Fruit fly (Drosophila melanogaster) whole organism, embryonic: ENCODE data around the gene ND-30.
A peak's percentile ranks its signal among the peaks of the same experiment; 100 is the strongest.

Source experiments
- BEAF-32 ChIP-seq: fragments of 200-800 bp; sonication (Bioruptor generic); optimal IDR thresholded peaks from 3 replicates; lab custom pipeline; 2017; ENCODE audit warnings: missing biosample characterization, missing genetic modification characterization, mild to moderate bottlenecking, moderate library complexity, missing genetic modification reagents
- CG10431 ChIP-seq: fragments of 200-800 bp; sonication (Bioruptor generic); optimal IDR thresholded peaks from 3 replicates; lab custom pipeline; 2018; ENCODE audit warnings: missing biosample characterization, mild to moderate bottlenecking, missing genetic modification characterization
- CG10462 ChIP-seq: fragments of 200-800 bp; sonication (Bioruptor generic); optimal IDR thresholded peaks from 2 replicates; lab custom pipeline; 2016; ENCODE audit warnings: missing biosample characterization, missing genetic modification characterization
- CG10654 ChIP-seq: fragments of 200-800 bp; sonication (Bioruptor generic); optimal IDR thresholded peaks from 2 replicates; lab custom pipeline; 2016; ENCODE audit warnings: missing biosample characterization, missing genetic modification characterization
- CG12104 ChIP-seq: fragments of 200-800 bp; sonication (Bioruptor generic); optimal IDR thresholded peaks from 3 replicates; lab custom pipeline; 2016; ENCODE audit warnings: missing biosample characterization, missing genetic modification characterization
- CG12219 ChIP-seq: fragments of 200-800 bp; sonication (Bioruptor generic); optimal IDR thresholded peaks from 3 replicates; lab custom pipeline; 2018; ENCODE audit warnings: missing biosample characterization, mild to moderate bottlenecking, missing genetic modification characterization
- CG15696 ChIP-seq: fragments of 200-800 bp; sonication (Bioruptor generic); optimal IDR thresholded peaks from 2 replicates; lab custom pipeline; 2019; ENCODE audit warnings: missing biosample characterization, mild to moderate bottlenecking, missing genetic modification characterization, moderate library complexity
- CG17359 ChIP-seq: fragments of 200-800 bp; sonication (Bioruptor generic); optimal IDR thresholded peaks from 3 replicates; lab custom pipeline; 2018; ENCODE audit warnings: missing biosample characterization, mild to moderate bottlenecking, missing genetic modification characterization, moderate library complexity
- CG17568 ChIP-seq: fragments of 200-800 bp; sonication (Bioruptor generic); optimal IDR thresholded peaks from 2 replicates; lab custom pipeline; 2018; ENCODE audit warnings: missing biosample characterization, mild to moderate bottlenecking, missing genetic modification characterization, moderate library complexity
- CG3065 ChIP-seq: fragments of 200-800 bp; sonication (Bioruptor generic); optimal IDR thresholded peaks from 2 replicates; lab custom pipeline; 2016; ENCODE audit warnings: missing biosample characterization, missing genetic modification characterization
- CG43689 ChIP-seq: fragments of 200-800 bp; sonication (Bioruptor generic); IDR thresholded peaks from 2 replicates; pipeline ENCODE4 v1.3.6; 2022; ENCODE audit warnings: missing biosample characterization, missing genetic modification characterization
- CG4820 ChIP-seq: fragments of 200-800 bp; sonication (Bioruptor generic); optimal IDR thresholded peaks from 3 replicates; lab custom pipeline; 2016; ENCODE audit warnings: missing biosample characterization, missing genetic modification characterization
- CG6254 ChIP-seq: fragments of 200-800 bp; sonication (Bioruptor generic); optimal IDR thresholded peaks from 3 replicates; lab custom pipeline; 2017; ENCODE audit warnings: mild to moderate bottlenecking, missing biosample characterization, missing genetic modification reagents, missing genetic modification characterization
- CG6689 ChIP-seq: fragments of 200-800 bp; sonication (Bioruptor generic); IDR thresholded peaks from 2 replicates; pipeline ENCODE4 v1.3.6; 2022; ENCODE audit warnings: missing biosample characterization, missing genetic modification characterization
- CG7271 ChIP-seq: fragments of 200-800 bp; sonication (Bioruptor generic); optimal IDR thresholded peaks from 2 replicates; lab custom pipeline; 2018; ENCODE audit warnings: missing biosample characterization, mild to moderate bottlenecking, missing genetic modification characterization, moderate library complexity
- CG8089 ChIP-seq: fragments of 200-800 bp; sonication (Bioruptor generic); optimal IDR thresholded peaks from 3 replicates; lab custom pipeline; 2016; ENCODE audit warnings: missing biosample characterization, missing genetic modification characterization
- CG8388 ChIP-seq: fragments of 200-800 bp; sonication (Bioruptor generic); optimal IDR thresholded peaks from 2 replicates; lab custom pipeline; 2019; ENCODE audit warnings: missing biosample characterization, mild to moderate bottlenecking, missing genetic modification characterization, moderate library complexity
- CG9876 ChIP-seq: fragments of 200-800 bp; sonication (Bioruptor generic); optimal IDR thresholded peaks from 2 replicates; lab custom pipeline; 2016; ENCODE audit warnings: missing biosample characterization, missing genetic modification characterization
- CHES-1-like ChIP-seq: fragments of 200-800 bp; sonication (Bioruptor generic); optimal IDR thresholded peaks from 2 replicates; lab custom pipeline; 2016; ENCODE audit warnings: missing biosample characterization, missing genetic modification characterization
- D19B ChIP-seq: fragments of 200-800 bp; sonication (Bioruptor generic); optimal IDR thresholded peaks from 2 replicates; lab custom pipeline; 2017; ENCODE audit warnings: missing biosample characterization, mild to moderate bottlenecking, missing genetic modification characterization
- Hand ChIP-seq: fragments of 200-800 bp; sonication (Bioruptor generic); optimal IDR thresholded peaks from 2 replicates; lab custom pipeline; 2017; ENCODE audit warnings: mild to moderate bottlenecking, missing biosample characterization, missing genetic modification reagents, missing genetic modification characterization
- HmgD ChIP-seq: fragments of 200-800 bp; sonication (Bioruptor generic); optimal IDR thresholded peaks from 3 replicates; lab custom pipeline; 2016; ENCODE audit warnings: missing biosample characterization, missing genetic modification characterization
- Hr78 ChIP-seq, 2 experiments: fragments of 200-800 bp in 1 of 2; fragments of >200 bp in 1 of 2; sonication (Bioruptor generic) in 1 of 2; optimal IDR thresholded peaks; 2 replicates each; lab custom pipeline; 2017 to 2019; ENCODE audit warnings: missing biosample characterization in 2 of 2, missing genetic modification characterization in 2 of 2, mild to moderate bottlenecking in 1 of 2, moderate library complexity in 1 of 2
- Mes4 ChIP-seq: fragments of 200-800 bp; sonication (Bioruptor generic); optimal IDR thresholded peaks from 2 replicates; lab custom pipeline; 2016; ENCODE audit warnings: missing biosample characterization, missing genetic modification characterization
- Mrtf ChIP-seq: fragments of 200-800 bp; sonication (Bioruptor generic); IDR thresholded peaks from 3 replicates; pipeline ENCODE4 v1.3.6; 2022; ENCODE audit warnings: missing biosample characterization, missing genetic modification characterization
- Ravus ChIP-seq: fragments of 200-800 bp; sonication (Bioruptor generic); IDR thresholded peaks from 2 replicates; pipeline ENCODE4 v1.3.6; 2022; ENCODE audit warnings: missing biosample characterization, missing genetic modification characterization
- Sry-β ChIP-seq: fragments of 200-800 bp; sonication (Bioruptor generic); optimal IDR thresholded peaks from 2 replicates; lab custom pipeline; 2018; ENCODE audit warnings: missing biosample characterization, mild to moderate bottlenecking, missing genetic modification characterization, moderate library complexity
- Usf ChIP-seq: fragments of 200-800 bp; sonication (Bioruptor generic); optimal IDR thresholded peaks from 2 replicates; lab custom pipeline; 2017; ENCODE audit warnings: missing genotype, missing biosample characterization, missing genetic modification characterization
- az2 ChIP-seq: fragments of 200-800 bp; sonication (Bioruptor generic); optimal IDR thresholded peaks from 3 replicates; lab custom pipeline; 2016; ENCODE audit warnings: missing biosample characterization, missing genetic modification characterization
- bbx ChIP-seq: fragments of 200-800 bp; sonication (Bioruptor generic); IDR thresholded peaks from 2 replicates; pipeline ENCODE4 v1.3.6; 2022; ENCODE audit warnings: missing biosample characterization, missing genetic modification characterization; ENCODE audit not compliant: partially characterized antibody
- bowl ChIP-seq: fragments of 200-800 bp; sonication (Bioruptor generic); IDR thresholded peaks from 2 replicates; pipeline ENCODE4 v1.3.6; 2022; ENCODE audit warnings: missing biosample characterization, missing genetic modification characterization
- danr ChIP-seq: fragments of 200-800 bp; sonication (Bioruptor generic); IDR thresholded peaks from 2 replicates; pipeline ENCODE4 v1.3.6; 2022; ENCODE audit warnings: missing biosample characterization, missing genetic modification characterization
- dimm ChIP-seq: fragments of 200-800 bp; sonication (Bioruptor generic); IDR thresholded peaks from 2 replicates; pipeline ENCODE4 v1.3.6; 2022; ENCODE audit warnings: missing biosample characterization, missing genetic modification characterization
- disco-r ChIP-seq: fragments of 200-800 bp; sonication (Bioruptor generic); optimal IDR thresholded peaks from 2 replicates; lab custom pipeline; 2016; ENCODE audit warnings: missing biosample characterization, missing genetic modification characterization
- h ChIP-seq: fragments of >200 bp; optimal IDR thresholded peaks from 2 replicates; lab custom pipeline; 2017
- her ChIP-seq: fragments of 200-800 bp; sonication (Bioruptor generic); optimal IDR thresholded peaks from 2 replicates; lab custom pipeline; 2016; ENCODE audit warnings: missing biosample characterization, missing genetic modification characterization
- jumu ChIP-seq: fragments of 200-800 bp; sonication (Bioruptor generic); optimal IDR thresholded peaks from 3 replicates; lab custom pipeline; 2016; ENCODE audit warnings: missing biosample characterization, missing genetic modification characterization
- ken ChIP-seq: fragments of 200-800 bp; sonication (Bioruptor generic); IDR thresholded peaks from 3 replicates; pipeline ENCODE4 v1.3.6; 2022; ENCODE audit warnings: missing biosample characterization, missing genetic modification characterization
- kni ChIP-seq: fragments of 200-800 bp; sonication (Bioruptor generic); optimal IDR thresholded peaks from 3 replicates; lab custom pipeline; 2017; ENCODE audit warnings: mild to moderate bottlenecking, missing biosample characterization, missing genetic modification reagents, missing genetic modification characterization
- mirr ChIP-seq: fragments of 200-800 bp; sonication (Bioruptor generic); optimal IDR thresholded peaks from 3 replicates; lab custom pipeline; 2018; ENCODE audit warnings: missing biosample characterization, mild to moderate bottlenecking, missing genetic modification characterization
- pho ChIP-seq: fragments of 200-800 bp; sonication (Bioruptor generic); optimal IDR thresholded peaks from 2 replicates; lab custom pipeline; 2016; ENCODE audit warnings: missing biosample characterization, missing genetic modification characterization
- psq ChIP-seq: fragments of 200-800 bp; sonication (Bioruptor generic); optimal IDR thresholded peaks from 2 replicates; lab custom pipeline; 2017; ENCODE audit warnings: missing biosample characterization, missing genetic modification characterization
- rib ChIP-seq: fragments of 200-800 bp; sonication (Bioruptor generic); IDR thresholded peaks from 2 replicates; pipeline ENCODE4 v1.3.6; 2022; ENCODE audit warnings: missing biosample characterization, missing genetic modification characterization
- ro ChIP-seq: fragments of 200-800 bp; sonication (Bioruptor generic); IDR thresholded peaks from 2 replicates; pipeline ENCODE4 v1.3.6; 2022; ENCODE audit warnings: missing biosample characterization, missing genetic modification characterization
- sens ChIP-seq: fragments of 200-800 bp; sonication (Bioruptor generic); peaks from one replicate; lab custom pipeline; 2016; ENCODE audit warnings: missing biosample characterization, missing genetic modification characterization
- seq ChIP-seq: fragments of 200-800 bp; sonication (Bioruptor generic); IDR thresholded peaks from 2 replicates; pipeline ENCODE4 v1.3.6; 2022; ENCODE audit warnings: missing biosample characterization, missing genetic modification characterization
- sima ChIP-seq: fragments of 200-800 bp; sonication (Bioruptor generic); optimal IDR thresholded peaks from 2 replicates; lab custom pipeline; 2016; ENCODE audit warnings: missing biosample characterization, missing genetic modification characterization
- toy ChIP-seq: fragments of 200-800 bp; sonication (Bioruptor generic); IDR thresholded peaks from 2 replicates; pipeline ENCODE4 v1.3.6; 2022; ENCODE audit warnings: missing biosample characterization, missing genetic modification characterization
- vnd ChIP-seq: fragments of 200-800 bp; sonication (Bioruptor generic); IDR thresholded peaks from 3 replicates; pipeline ENCODE4 v1.3.6; 2022; ENCODE audit warnings: missing biosample characterization, missing genetic modification characterization; ENCODE audit not compliant: partially characterized antibody
- zen ChIP-seq: fragments of 200-800 bp; sonication (Bioruptor generic); optimal IDR thresholded peaks from 3 replicates; lab custom pipeline; 2018; ENCODE audit warnings: missing biosample characterization, mild to moderate bottlenecking, missing genetic modification characterization, moderate library complexity

Gene ND-30

dm6 chr3L:3148125-3149059 is 11.0 kb downstream of the ND-30 start, which contains the start of the genes Usp5 and BtbVII (continued):
- peak; percentile 34 for TF ChIP-seq CG17359 (tag; lab: Kevin White, UChicago)
- TF ChIP-seq CG12219 (GFP tag; lab: Kevin White, UChicago), result peak; percentile 44
- no peak for TF ChIP-seq bowl (GFP tag; lab: Robert Waterston, UW)
- TF ChIP-seq CG15696 (tag; lab: Kevin White, UChicago), result peak; percentile 41
- no peak for TF ChIP-seq D19B
- TF ChIP-seq az2 (GFP tag; lab: Kevin White, UChicago), result peak; percentile 64
- TF ChIP-seq dimm (GFP tag; lab: Robert Waterston, UW), result no peak
- TF ChIP-seq Mrtf (GFP tag; lab: Robert Waterston, UW), result peak; percentile 57; the same call in 1 of the 3 replicates
- no peak for TF ChIP-seq CG12104 (GFP tag; lab: Kevin White, UChicago)
- peak; percentile 9 for TF ChIP-seq Mes4 (GFP tag; lab: Kevin White, UChicago)
- peak; percentile 12 for TF ChIP-seq kni (GFP tag; lab: Kevin White, UChicago)
- TF ChIP-seq CG8388 (GFP tag; lab: Kevin White, UChicago), result peak; percentile 17
- TF ChIP-seq CG10654 (GFP tag; lab: Kevin White, UChicago), result peak; percentile 39
- TF ChIP-seq CG10431, result no peak
- TF ChIP-seq CG43689, result no peak
- peak; percentile 96 for TF ChIP-seq vnd (GFP tag; lab: Robert Waterston, UW)
- peak; percentile 57 for TF ChIP-seq pho (GFP tag; lab: Kevin White, UChicago)
- no peak for TF ChIP-seq Sry-β (GFP tag; lab: Kevin White, UChicago)
- TF ChIP-seq CG10462 (GFP tag; lab: Kevin White, UChicago), result peak; percentile 46
- TF ChIP-seq BEAF-32 (GFP tag; lab: Kevin White, UChicago), result peak; percentile 95
- no peak for TF ChIP-seq CG17568 (GFP tag; lab: Kevin White, UChicago)
- TF ChIP-seq CG6254 (GFP tag; lab: Kevin White, UChicago), result no peak
- TF ChIP-seq CG8089 (GFP tag; lab: Kevin White, UChicago), result peak; percentile 1
- peak; percentile 61 for TF ChIP-seq CG3065 (GFP tag; lab: Kevin White, UChicago)
- TF ChIP-seq Usf (GFP tag; lab: Kevin White, UChicago), result no peak
- peak; percentile 54 for TF ChIP-seq disco-r (GFP tag; lab: Kevin White, UChicago)
- peak; percentile 46 for TF ChIP-seq zen
- TF ChIP-seq mirr (GFP tag; lab: Kevin White, UChicago), result peak; percentile 62
- TF ChIP-seq CG7271 (tag; lab: Kevin White, UChicago), result no peak
- no peak for TF ChIP-seq Ravus (GFP tag; lab: Robert Waterston, UW)
- peak; percentile 10 for TF ChIP-seq CG9876 (GFP tag; lab: Kevin White, UChicago)
- TF ChIP-seq toy, result no peak
- TF ChIP-seq psq (GFP tag; lab: Kevin White, UChicago), result no peak
- TF ChIP-seq rib (GFP tag; lab: Robert Waterston, UW), result peak; percentile 91
- no peak for TF ChIP-seq seq (GFP tag; lab: Robert Waterston, UW)
- TF ChIP-seq danr (GFP tag; lab: Robert Waterston, UW), result no peak
- peak; percentile 37 for TF ChIP-seq CG4820 (GFP tag; lab: Kevin White, UChicago)
- TF ChIP-seq HmgD, result peak; percentile 58
- TF ChIP-seq h (lab: Kevin White, UChicago), result no peak
- peak; percentile 96 for TF ChIP-seq sens (GFP tag; lab: Kevin White, UChicago)
- no peak for TF ChIP-seq Hr78 (GFP tag; optimal IDR thresholded peaks at IDR 0.05; lab: Kevin White, UChicago)
- TF ChIP-seq Hand (GFP tag; lab: Kevin White, UChicago), result no peak
- peak; percentile 74 for TF ChIP-seq her (GFP tag; lab: Kevin White, UChicago)
- peak; percentile 62 for TF ChIP-seq CHES-1-like (GFP tag; lab: Kevin White, UChicago)
- peak; percentile 91 for TF ChIP-seq bbx
- no peak for TF ChIP-seq sima (GFP tag; lab: Kevin White, UChicago)
- TF ChIP-seq CG6689 (GFP tag; lab: Robert Waterston, UW), result 0 out of 2 replicates have a peak, but pooled peaks have one; percentile 27
- TF ChIP-seq ro (GFP tag; lab: Robert Waterston, UW), result no peak
- no peak for TF ChIP-seq ken (GFP tag; lab: Robert Waterston, UW)
- TF ChIP-seq jumu (GFP tag; lab: Kevin White, UChicago), result peak; percentile 61
